Worm (Caenorhabditis elegans) whole organism, L4/young adult: ENCODE results near the gene cutl-17.

Experiments
- W03F9.2 ChIP-seq: fragments of 150-350 bp; optimal IDR thresholded peaks from 2 replicates; lab custom pipeline; 2014; ENCODE audit warnings: missing biosample characterization, missing genetic modification characterization
- dao-5 ChIP-seq: sonication (generic microtip); optimal IDR thresholded peaks from 2 replicates; lab custom pipeline; 2016; ENCODE audit warnings: missing genotype, missing genetic modification characterization, moderate library complexity, missing compliant biosample characterization
- him-1 ChIP-seq: sonication (generic microtip); optimal IDR thresholded peaks from 2 replicates; lab custom pipeline; 2016; ENCODE audit warnings: missing genotype, missing genetic modification reagents, missing genetic modification characterization, missing compliant biosample characterization

- TF ChIP-seq dao-5 (tag; lab: Kevin White, UChicago) = no peak
- no peak for TF ChIP-seq him-1 (tag; lab: Kevin White, UChicago)
- TF ChIP-seq W03F9.2 = no peak
These were observed 25.0 kb downstream of the cutl-17 start for ce11 chrIV:9432327-9432726.
